Worm (Caenorhabditis elegans): ENCODE measurements around the gene ZK380.6.
"Not testable (repeated sequence)": the region's sequence is repeated elsewhere in the genome, so short reads cannot be mapped to it uniquely, and the experiment has no call there.

ce11 chrX:1690894-1691293 lies 36.6 kb downstream of the ZK380.6 start, which contains the start of gene C36C9.6:
- not testable (repeated sequence) for TF ChIP-seq elt-1 (tag; optimal IDR thresholded peaks at IDR 0.05; ENCODE audit: borderline replicate concordance, insufficient read depth); ztf-11 (tag; optimal IDR thresholded peaks at IDR 0.05); snpc-4 (tag; optimal IDR thresholded peaks at IDR 0.05); lin-13 (tag; optimal IDR thresholded peaks at IDR 0.05); nhr-237 (tag; optimal IDR thresholded peaks at IDR 0.05); nhr-12 (tag; optimal IDR thresholded peaks at IDR 0.05); unc-62 (GFP tag; optimal IDR thresholded peaks at IDR 0.05); unc-39 (tag; optimal IDR thresholded peaks at IDR 0.05)
